Fruit fly (Drosophila melanogaster): Measurements from ENCODE around the gene chico.

Gene chico

dm6 chr2L:10226724-10227407, 20.0 kb downstream of the chico start, which contains the start of gene CG5708:
TSS of gene CG5708 (minus strand) at chr2L:10226808.
- TF ChIP-seq CG8924 (tag; optimal IDR thresholded peaks at IDR 0.05) (peak; percentile 25), MESR4 (GFP tag; optimal IDR thresholded peaks at IDR 0.05) (peak; percentile 46), Bdp1 (GFP tag; optimal IDR thresholded peaks at IDR 0.05) (no peak), Ets65A (GFP tag) (peak; percentile 13), Atf6 (GFP tag; IDR thresholded peaks at IDR 0.05) (0 out of 2 replicates have a peak, but pooled peaks have one; percentile 17), Fer1 (GFP tag; optimal IDR thresholded peaks at IDR 0.05) (no peak), pita (GFP tag; optimal IDR thresholded peaks at IDR 0.05) (no peak), so (GFP tag; IDR thresholded peaks at IDR 0.05) (no peak), CG15514 (GFP tag; optimal IDR thresholded peaks at IDR 0.05) (peak; percentile 30), Dp (GFP tag; optimal IDR thresholded peaks at IDR 0.05) (no peak), kni (GFP tag; optimal IDR thresholded peaks at IDR 0.05) (no peak), rib (GFP tag; IDR thresholded peaks at IDR 0.05) (no peak), bsh (GFP tag; optimal IDR thresholded peaks at IDR 0.05) (no peak), CG1602 (GFP tag; optimal IDR thresholded peaks at IDR 0.05) (no peak), CG9817 (tag; optimal IDR thresholded peaks at IDR 0.05) (no peak), CG2116 (GFP tag; optimal IDR thresholded peaks at IDR 0.05) (peak; percentile 23), CG11085 (GFP tag; IDR thresholded peaks at IDR 0.05) (no peak), fd3F (GFP tag; optimal IDR thresholded peaks at IDR 0.05) (no peak), CoRest (tag; optimal IDR thresholded peaks at IDR 0.05) (peak; percentile 35), Chrac-16 (GFP tag; optimal IDR thresholded peaks at IDR 0.05) (no peak), Bteb2 (GFP tag; optimal IDR thresholded peaks at IDR 0.05) (no peak), PHDP (tag; optimal IDR thresholded peaks at IDR 0.05) (no peak), CG11723 (GFP tag; optimal IDR thresholded peaks at IDR 0.05) (peak; percentile 89), CG15479 (GFP tag; optimal IDR thresholded peaks at IDR 0.05) (no peak), CHES-1-like (GFP tag; optimal IDR thresholded peaks at IDR 0.05) (peak; percentile 12), Myb (GFP tag; optimal IDR thresholded peaks at IDR 0.05) (no peak), Hand (GFP tag; optimal IDR thresholded peaks at IDR 0.05) (no peak), Opbp (GFP tag; IDR thresholded peaks at IDR 0.05; ENCODE audit: partially characterized antibody) (peak; percentile 75; the same call in 2 of the 3 replicates), Hsf (GFP tag; optimal IDR thresholded peaks at IDR 0.05) (peak; percentile 1), CG14710 (tag; optimal IDR thresholded peaks at IDR 0.05) (peak; percentile 33), Sry-β (GFP tag; optimal IDR thresholded peaks at IDR 0.05) (peak; percentile 92), CG4282 (GFP tag; optimal IDR thresholded peaks at IDR 0.05) (no peak), Sry-δ (GFP tag; optimal IDR thresholded peaks at IDR 0.05) (peak; percentile 36), CG10654 (GFP tag; optimal IDR thresholded peaks at IDR 0.05) (no peak), ash1 (GFP tag; optimal IDR thresholded peaks at IDR 0.05) (no peak), CG5953 (GFP tag; IDR thresholded peaks at IDR 0.05) (no peak), zen2 (GFP tag; IDR thresholded peaks at IDR 0.05; ENCODE audit: partially characterized antibody) (no peak), CG10366 (GFP tag; IDR thresholded peaks at IDR 0.05) (peak; percentile 58; the same call in 1 of the 2 replicates), Gsc (GFP tag; IDR thresholded peaks at IDR 0.05) (no peak), E2f2 (GFP tag; IDR thresholded peaks at IDR 0.05) (no peak), CG12236 (GFP tag; optimal IDR thresholded peaks at IDR 0.05) (no peak), CG2120 (GFP tag; optimal IDR thresholded peaks at IDR 0.05) (peak; percentile 37), usp (GFP tag; optimal IDR thresholded peaks at IDR 0.05) (no peak), Rfx (GFP tag; IDR thresholded peaks at IDR 0.05) (peak; percentile 45; the same call in 1 of the 2 replicates), CG32772 (GFP tag; IDR thresholded peaks at IDR 0.05) (no peak), CG43689 (GFP tag; IDR thresholded peaks at IDR 0.05) (no peak), CG18476 (GFP tag; optimal IDR thresholded peaks at IDR 0.05) (no peak), lilli (GFP tag; optimal IDR thresholded peaks at IDR 0.05) (peak; percentile 5), ken (GFP tag; IDR thresholded peaks at IDR 0.05) (no peak; the same call in 2 of the 3 replicates), stwl (tag; optimal IDR thresholded peaks at IDR 0.05) (peak; percentile 1)
